Fruit fly (Drosophila melanogaster) ovary, adult (tissue): ENCODE data around the gene CG5645.
A peak's percentile ranks its signal among the peaks of the same experiment; 100 is the strongest.

Experiments used
- CG17801 ChIP-seq: fragments of 200-800 bp; optimal IDR thresholded peaks from 2 replicates; lab custom pipeline; 2019; ENCODE audit warnings: missing biosample characterization, mild to moderate bottlenecking, missing genetic modification characterization, moderate library complexity; ENCODE audit not compliant: partially characterized antibody

The CG5645 gene

DNA sequence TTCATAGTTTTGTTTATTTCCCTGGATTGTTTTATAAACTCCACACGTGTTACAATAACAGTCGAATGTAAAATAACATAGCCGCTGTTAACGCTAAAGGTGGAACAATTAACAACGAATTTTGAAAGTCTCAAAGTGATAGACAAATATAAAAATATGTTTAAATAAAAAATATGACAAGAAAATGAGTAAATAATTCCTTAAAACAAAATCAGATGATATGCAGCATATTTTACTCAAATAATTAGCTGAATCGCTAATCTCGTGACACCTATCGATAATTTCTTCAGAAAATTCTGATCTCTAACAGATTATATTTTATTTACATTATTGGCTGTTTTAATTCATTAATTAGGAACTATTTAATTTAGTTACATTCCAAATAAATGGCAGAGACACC is at the start of gene CG5645, which contains the start of gene Atg12:
TSS of gene CG5645 (minus strand) at position 77 of the 400 bp plus-strand sequence.
TSS of gene Atg12 (plus strand) at position 338 of the 400 bp plus-strand sequence.
- TF ChIP-seq CG17801 (GFP tag; lab: Kevin White, UChicago) = peak; percentile 79

DNA sequence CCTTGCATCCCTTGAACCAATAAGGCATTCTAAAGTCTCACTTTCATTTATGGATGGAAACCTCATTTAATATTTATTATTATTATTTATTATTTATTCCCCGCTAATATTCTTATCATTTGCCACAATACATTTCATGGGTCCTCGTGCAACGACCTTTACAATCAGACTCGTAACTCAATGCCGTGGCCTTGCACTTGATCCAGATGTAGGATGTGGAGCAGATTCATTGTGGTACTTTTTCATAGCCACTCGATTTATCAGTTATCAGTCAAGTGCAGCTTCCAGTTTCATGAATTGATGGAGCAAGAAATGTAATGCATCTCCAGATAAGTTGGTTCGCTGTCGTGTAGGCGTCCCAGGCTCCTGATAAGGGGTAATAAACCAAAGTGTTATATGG is 48.8 kb upstream of the CG5645 start:
- no peak for TF ChIP-seq CG17801 (GFP tag; lab: Kevin White, UChicago)

DNA sequence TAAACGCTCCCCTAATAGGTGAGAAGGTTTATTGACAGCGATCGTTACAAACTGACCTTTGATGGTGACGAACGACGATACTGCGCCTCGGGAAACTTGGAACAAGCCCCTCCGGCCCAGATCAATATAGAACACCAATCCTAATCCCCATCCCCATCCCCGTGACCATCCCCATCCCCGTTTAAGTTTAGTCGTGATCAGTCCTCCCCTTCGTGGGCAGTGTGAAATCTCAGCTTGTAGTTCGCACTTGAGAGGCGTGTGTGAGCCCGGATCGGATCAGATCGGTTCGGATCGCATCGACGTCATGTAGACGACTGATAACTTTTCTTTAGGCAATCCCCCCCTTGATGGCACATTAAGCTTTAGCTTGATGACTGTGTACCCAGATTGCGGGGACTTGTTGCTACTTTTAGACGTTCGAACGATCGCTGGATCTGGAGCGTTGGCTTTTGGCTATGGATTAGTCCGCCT is 48.1 kb upstream of the CG5645 start, which contains the start of gene Miox:
TSS of gene Miox (plus strand) at position 421 of the 471 bp plus-strand sequence.
- TF ChIP-seq CG17801 (GFP tag; lab: Kevin White, UChicago) = no peak

DNA sequence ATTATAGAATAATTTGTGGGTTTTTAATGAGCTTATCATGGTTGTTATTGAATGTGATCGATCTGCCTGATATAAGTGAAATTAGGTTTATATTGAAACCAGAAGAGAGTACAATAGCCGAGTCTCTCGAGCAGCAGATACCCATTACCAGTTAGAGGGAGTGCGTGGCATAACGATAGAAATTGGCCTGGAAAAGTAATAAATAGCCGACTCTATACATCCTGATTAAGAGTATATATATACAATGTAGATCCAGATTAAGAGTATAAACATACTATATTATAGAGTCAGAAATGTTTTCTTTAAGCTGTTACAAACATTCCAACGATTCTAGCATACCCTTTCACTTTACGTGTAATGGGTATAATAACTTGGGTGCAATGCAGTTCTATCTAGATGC is 47.5 kb upstream of the CG5645 start:
- no peak for TF ChIP-seq CG17801 (GFP tag; lab: Kevin White, UChicago)

DNA sequence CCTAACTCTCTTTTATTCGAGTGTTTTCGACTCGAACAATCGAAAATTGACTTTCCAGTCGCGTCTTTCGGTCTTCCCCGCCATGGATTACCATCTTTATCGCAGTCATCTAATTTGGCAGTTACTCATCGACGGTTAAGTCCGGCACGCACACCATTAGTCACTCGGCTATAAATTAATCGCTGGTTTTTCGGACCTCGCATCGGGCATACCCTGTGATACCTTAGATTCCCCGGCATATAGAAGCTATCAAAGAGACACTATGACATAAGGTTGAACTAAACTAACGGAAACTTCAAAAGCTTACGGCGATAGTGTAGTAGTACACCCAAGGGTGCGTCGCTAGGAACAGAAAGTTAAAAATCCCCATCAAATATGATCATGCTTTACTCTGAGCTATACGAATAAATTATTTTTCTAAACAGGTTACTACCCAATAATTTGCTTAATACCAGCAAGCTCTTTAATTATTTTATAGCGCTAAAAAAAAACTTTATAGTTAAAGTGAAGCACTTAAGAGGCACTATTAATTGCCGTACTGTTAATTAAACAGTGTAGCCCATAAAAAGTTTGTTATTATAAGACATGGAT is 42.4 kb upstream of the CG5645 start:
- peak; percentile 16 for TF ChIP-seq CG17801 (GFP tag; lab: Kevin White, UChicago)

DNA sequence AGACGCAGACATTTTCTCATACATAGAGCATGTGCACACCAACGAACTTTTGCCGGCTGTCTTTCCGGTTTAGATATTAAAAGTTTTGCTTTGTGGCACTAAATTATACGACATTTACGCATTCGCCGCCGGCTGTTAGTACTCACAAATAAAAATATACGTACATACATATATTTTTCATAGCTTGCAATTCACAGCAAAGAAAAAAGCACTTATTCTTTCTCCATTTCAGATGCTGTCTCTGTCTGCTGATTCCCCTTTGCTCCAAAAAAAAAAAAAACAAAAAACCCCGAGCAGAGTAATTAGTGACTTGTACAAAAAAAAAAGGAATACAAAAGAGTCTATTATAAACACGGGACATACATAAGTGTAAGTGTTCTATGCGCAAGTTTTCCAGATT is 40.8 kb upstream of the CG5645 start, which contains the start of gene CAH2:
TSS of gene CAH2 (plus strand) at position 301 of the 400 bp plus-strand sequence.
- no peak for TF ChIP-seq CG17801 (GFP tag; lab: Kevin White, UChicago)

DNA sequence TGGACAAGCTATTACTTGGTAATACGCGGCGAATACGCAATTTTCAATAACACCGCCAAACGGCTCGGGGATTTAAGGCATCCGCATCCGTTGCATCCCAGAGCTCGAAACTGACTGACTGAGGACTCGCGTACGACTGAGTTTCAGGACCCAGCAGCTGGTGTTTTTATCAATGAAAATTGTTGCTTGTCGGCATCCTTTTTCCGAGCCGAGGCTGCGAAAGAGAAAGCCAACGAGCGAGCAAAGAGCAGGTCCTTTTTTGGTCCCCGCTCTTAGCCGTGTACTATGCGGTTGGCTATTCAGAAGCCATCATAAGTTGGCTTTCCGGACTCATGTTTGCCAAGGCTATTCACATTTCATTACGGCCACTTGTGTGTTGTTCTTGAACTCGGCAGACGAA is 38.9 kb upstream of the CG5645 start, which contains the start of gene Rh7:
TSS of gene Rh7 (minus strand) at position 101 of the 400 bp plus-strand sequence.
- no peak for TF ChIP-seq CG17801 (GFP tag; lab: Kevin White, UChicago)

DNA sequence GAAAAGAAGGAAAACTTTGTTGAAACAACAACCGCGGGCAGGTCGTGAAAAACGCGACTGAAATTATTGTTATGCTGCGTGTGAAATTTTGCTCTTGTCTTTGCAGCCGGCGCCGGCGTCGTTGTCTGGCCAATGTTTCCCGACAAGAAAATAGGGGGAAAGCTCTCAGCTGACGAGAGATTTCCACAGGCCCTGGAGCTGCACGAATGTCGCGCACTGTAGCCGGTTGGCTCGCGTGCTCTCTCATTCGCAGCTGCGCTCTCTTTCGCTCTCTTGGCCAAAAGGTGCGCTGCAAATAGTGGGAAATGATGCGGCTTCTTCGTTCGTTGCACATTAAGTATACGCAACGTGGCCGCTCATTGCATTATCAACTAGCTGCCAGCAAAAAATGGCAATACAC is 27.2 kb upstream of the CG5645 start, which contains the start of gene CG9760:
TSS of gene CG9760 (minus strand) at position 43 of the 400 bp plus-strand sequence.
- TF ChIP-seq CG17801 (GFP tag; lab: Kevin White, UChicago) = no peak

DNA sequence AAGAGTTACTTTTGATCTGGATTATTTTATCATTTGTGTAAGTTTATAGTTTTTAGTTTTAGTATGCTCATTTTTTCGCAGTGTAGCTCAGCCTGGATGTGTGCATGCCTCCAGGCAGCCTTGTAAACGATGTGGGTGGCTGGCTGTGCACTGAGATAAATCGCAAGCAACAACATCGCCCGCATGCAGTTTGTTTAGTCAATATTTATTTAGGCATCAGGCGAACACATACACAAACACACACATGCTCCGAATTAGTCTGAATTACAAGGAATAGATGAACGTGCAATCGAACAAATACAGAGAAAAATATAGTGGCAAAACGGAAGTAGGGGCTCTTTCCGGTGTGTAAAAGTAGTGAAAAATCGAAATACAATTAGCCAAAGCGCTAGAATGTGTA is 26.6 kb upstream of the CG5645 start:
- no peak for TF ChIP-seq CG17801 (GFP tag; lab: Kevin White, UChicago)

DNA sequence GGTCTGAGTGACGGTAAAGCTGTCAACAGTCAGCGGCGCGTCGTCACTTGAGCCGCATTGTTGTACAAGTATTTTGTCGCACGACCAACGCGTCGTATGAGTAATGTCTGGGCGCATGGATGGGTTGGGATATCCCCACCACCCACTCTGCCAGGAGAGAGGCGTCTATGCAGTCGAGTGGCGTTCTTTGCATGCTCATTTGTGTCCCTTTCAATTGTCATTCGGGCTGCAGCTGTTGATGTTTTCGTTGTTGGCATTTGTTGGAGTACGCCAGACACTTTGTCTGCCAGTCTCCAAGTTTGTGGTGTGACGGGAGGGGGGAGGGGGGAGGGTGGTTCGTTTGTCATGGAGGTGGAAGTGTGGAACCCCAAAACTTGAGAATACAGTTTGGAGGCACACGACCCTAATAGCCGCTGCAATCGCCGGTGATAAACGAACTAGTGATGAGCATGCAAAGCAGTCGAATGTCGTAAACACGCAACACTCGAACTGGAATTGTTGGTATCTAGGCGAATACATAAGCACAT is 25.7 kb upstream of the CG5645 start:
- no peak for TF ChIP-seq CG17801 (GFP tag; lab: Kevin White, UChicago)

DNA sequence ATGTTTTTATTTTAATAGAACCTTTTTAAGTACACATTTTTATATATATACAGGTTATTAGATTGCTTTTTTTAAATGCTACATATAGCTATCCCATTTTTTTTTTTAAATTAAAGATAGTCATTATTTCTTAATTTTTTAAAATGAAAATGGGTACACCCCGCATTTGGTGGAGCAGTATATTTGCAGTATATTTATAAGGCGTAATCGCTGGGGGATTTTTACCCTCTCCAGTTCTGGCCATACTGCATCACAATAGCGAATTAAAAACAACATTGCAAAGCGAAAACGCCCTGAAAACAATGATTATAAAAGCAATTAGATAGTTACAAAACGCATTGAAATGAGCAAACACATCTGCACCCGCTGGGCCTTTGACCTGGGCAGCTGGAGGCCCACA is 12.5 kb upstream of the CG5645 start, which contains the start of gene CG32099:
TSS of gene CG32099 (plus strand) at position 250 of the 400 bp plus-strand sequence.
- no peak for TF ChIP-seq CG17801 (GFP tag; lab: Kevin White, UChicago)

DNA sequence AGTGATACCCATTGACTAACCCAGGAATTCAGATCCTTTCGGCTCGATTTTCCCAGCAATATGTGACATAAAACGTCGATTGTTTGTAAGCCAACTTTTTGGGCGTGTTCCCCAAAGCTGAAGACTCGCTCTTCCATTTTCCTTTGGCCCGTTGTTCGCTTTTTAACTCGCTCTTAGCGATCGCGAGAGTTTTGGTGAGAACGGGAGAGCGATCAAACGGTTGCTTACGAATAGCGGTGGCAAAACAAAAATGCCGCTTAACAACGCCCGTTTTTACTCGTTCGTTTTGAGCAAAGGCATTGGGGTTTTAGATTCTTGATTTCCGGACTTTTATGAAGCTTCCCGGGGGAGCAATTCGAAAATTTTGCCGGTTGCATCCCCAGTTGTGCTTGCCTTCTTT is 10.5 kb upstream of the CG5645 start:
- TF ChIP-seq CG17801 (GFP tag; lab: Kevin White, UChicago) = no peak

DNA sequence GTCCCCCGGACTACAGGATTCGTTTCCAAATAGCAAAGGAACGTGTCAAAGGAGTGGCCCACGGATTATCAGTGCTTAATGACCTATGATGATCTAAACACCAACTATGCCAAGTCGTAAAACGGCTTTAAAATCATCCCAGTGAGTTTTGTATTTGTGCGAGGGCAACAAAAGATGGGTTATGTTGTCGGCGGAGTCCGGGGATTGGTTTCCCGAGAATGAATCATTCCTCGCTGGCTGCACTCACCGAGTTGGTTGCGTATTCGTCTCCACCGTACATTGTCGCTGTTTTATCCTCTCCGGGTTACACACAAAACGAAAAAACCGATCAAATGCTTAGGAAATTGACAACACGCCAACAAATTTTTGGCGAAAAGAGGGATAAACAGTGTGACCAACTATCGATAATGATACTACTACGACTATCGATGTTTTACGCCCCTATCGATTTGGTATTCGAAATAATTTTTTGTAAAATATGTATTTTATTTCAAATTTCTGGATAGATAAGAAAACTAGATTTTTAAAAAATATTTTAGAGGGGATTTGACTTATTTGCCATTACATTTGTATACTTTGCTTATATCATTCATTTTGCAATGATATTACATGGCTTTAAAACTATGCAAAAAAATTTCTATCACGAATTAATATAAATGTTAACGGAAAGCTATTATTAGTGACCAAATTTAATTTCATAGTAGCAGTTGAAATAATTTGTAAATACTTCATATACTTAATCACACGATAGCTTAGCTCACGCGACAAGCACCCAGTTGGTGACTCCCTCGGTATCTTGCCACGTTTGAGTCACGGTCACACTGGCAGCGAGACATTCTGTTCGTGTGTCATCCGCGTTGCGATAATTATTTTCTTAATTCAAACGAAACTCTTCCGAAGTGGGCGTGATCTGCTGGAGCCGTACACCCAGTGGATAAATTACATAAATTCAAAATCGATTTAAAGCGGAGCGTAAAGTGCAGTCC is 9.5 kb upstream of the CG5645 start, which contains the start of the genes eIF3l and Nrx-IV:
TSS of gene eIF3l (minus strand) at position 389 of the 986 bp plus-strand sequence.
TSS of gene Nrx-IV (plus strand) at position 811 of the 986 bp plus-strand sequence.
- TF ChIP-seq CG17801 (GFP tag; lab: Kevin White, UChicago) = no peak

DNA sequence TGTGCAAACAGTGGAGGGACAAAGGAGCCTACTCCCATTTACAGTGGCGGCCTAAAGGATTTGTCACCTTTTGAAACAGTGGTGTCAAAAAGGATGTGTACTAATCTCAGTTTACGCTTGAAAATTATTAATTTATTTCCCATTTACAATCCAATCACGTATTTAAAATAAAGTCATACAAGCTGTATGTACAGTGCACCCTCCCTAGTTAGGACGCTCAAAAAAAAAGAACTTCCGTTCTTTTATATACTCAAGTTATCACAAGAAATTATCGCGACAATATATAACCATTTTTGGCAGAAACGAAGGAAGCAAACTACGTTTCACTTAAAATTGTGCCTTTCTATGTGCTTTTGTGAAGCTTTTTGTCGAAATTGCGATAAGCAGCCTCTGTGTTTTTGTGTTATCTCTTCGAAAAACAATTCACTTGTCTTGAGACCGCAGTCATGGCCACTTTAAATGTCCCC is 2.8 kb upstream of the CG5645 start:
- peak; percentile 25 for TF ChIP-seq CG17801 (GFP tag; lab: Kevin White, UChicago)
